Worm (Caenorhabditis elegans) whole organism, midembryonic: ENCODE measurements around the gene C36C9.4.
"Not testable (repeated sequence)": the region's sequence is repeated elsewhere in the genome, so short reads cannot be mapped to it uniquely, and the experiment has no call there.

Experiments used
- cog-1 ChIP-seq: sonication (generic microtip); optimal IDR thresholded peaks from 2 replicates; lab custom pipeline; 2016; ENCODE audit warnings: missing genetic modification characterization, missing compliant biosample characterization
- flt-1 ChIP-seq: fragments of 200-800 bp; sonication (Bioruptor generic); IDR thresholded peaks from 2 replicates; pipeline ENCODE4 v1.3.6; 2022; ENCODE audit warnings: missing genetic modification characterization, missing compliant biosample characterization
- klf-2 ChIP-seq: fragments of 200-800 bp; sonication (Bioruptor generic); conservative IDR thresholded peaks from 2 replicates; pipeline ENCODE4 v1.3.6; 2022; ENCODE audit warnings: missing genetic modification reagents, missing genetic modification characterization, missing compliant biosample characterization
- ref-1 ChIP-seq: fragments of 200-800 bp; sonication (Bioruptor generic); conservative IDR thresholded peaks from 2 replicates; pipeline ENCODE4 v1.3.6; 2022; ENCODE audit warnings: missing genetic modification reagents, missing genetic modification characterization, missing compliant biosample characterization
- tab-1 ChIP-seq: fragments of 200-800 bp; sonication (Bioruptor generic); IDR thresholded peaks from 2 replicates; pipeline ENCODE4 v1.3.6; 2022; ENCODE audit warnings: missing genetic modification characterization, missing compliant biosample characterization
- ztf-23 ChIP-seq: fragments of 200-800 bp; sonication (Bioruptor generic); IDR thresholded peaks from 2 replicates; pipeline ENCODE4 v1.3.6; 2022; ENCODE audit warnings: missing genetic modification reagents, missing genetic modification characterization, missing compliant biosample characterization
- ztf-29 ChIP-seq: fragments of 200-800 bp; sonication (Bioruptor generic); IDR thresholded peaks from 2 replicates; pipeline ENCODE4 v1.3.6; 2022; ENCODE audit warnings: missing genetic modification reagents, missing genetic modification characterization, missing compliant biosample characterization

ce11 chrX:1690894-1691293 is 5.9 kb downstream of the C36C9.4 start, which contains the start of gene C36C9.6:
- TF ChIP-seq tab-1; ref-1; ztf-23 (GFP tag; lab: Robert Waterston, UW); flt-1 (GFP tag; lab: Robert Waterston, UW); ztf-29 (GFP tag; lab: Robert Waterston, UW); klf-2; cog-1 (tag; lab: Kevin White, UChicago): not testable (repeated sequence)
